Fruit fly (Drosophila melanogaster) whole organism, pupa: ENCODE results near the gene CG6726.

Source experiments
- CG8301 ChIP-seq: fragments of 200-800 bp; sonication (Bioruptor generic); optimal IDR thresholded peaks from 2 replicates; lab custom pipeline; 2018; ENCODE audit warnings: missing biosample characterization, mild to moderate bottlenecking, missing genetic modification characterization
- EcR ChIP-seq: fragments of 200-800 bp; sonication (Bioruptor generic); optimal IDR thresholded peaks from 3 replicates; lab custom pipeline; 2019; ENCODE audit warnings: missing biosample characterization, missing genetic modification characterization, mild to moderate bottlenecking, moderate library complexity, missing genetic modification reagents

dm6 chr3R:23143440-23143839 is 51.9 kb downstream of the CG6726 start:
- no peak for TF ChIP-seq EcR (GFP tag; lab: Kevin White, UChicago)
- TF ChIP-seq CG8301 (tag; lab: Kevin White, UChicago) = no peak
